ENCODE assay signal across 3 fruit fly cellular contexts in the genomic region with DNA sequence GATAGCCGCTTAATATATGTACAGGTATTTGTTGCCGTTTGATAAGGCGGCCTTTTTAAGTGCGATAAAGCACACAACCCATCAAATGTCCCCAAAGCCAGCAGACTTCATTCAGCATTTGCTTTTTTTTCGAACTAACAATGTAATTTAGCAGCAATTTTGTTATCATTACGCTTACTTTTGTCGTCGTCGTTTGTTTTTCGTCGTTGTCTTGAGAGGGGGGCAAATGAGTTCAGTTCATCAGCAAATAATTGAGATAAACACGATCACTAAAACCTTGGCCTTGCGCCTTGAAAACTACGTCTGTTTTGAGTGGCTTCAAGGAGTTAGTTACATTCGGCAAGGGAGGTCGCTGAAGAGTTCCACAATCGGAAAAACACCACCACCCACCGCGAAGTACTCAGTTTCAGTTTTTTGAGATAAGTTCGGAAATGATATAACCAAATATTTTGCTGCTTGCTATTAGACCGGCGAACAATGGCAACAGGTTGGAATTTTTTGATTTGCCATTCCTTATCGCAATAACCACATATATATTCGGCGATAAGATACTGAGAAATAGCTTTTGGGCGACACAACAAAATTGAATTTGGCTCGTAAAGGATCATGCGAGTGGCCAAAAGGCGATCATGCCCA.
TF ChIP-seq lines count a peak whose summit lies in the region.

No protein-coding gene starts in this region.

- TF ChIP-seq CTCF in whole organism, embryonic (GFP tag; optimal IDR thresholded peaks at IDR 0.05; lab: Kevin White, UChicago), result no peak

TF ChIP-seq in whole organism, adult, 20 proteins besides CTCF, POLR2A, EP300 and RAD21:
- TF ChIP-seq bab1 (GFP tag; optimal IDR thresholded peaks at IDR 0.05; lab: Kevin White, UChicago) (no peak), pad (GFP tag; optimal IDR thresholded peaks at IDR 0.05; lab: Kevin White, UChicago) (no peak), CG5204 (GFP tag; optimal IDR thresholded peaks at IDR 0.05; lab: Kevin White, UChicago) (no peak), CG14711 (tag; optimal IDR thresholded peaks at IDR 0.05; lab: Kevin White, UChicago) (no peak), Mnt (GFP tag; optimal IDR thresholded peaks at IDR 0.05; lab: Kevin White, UChicago) (no peak), CG7101 (tag; optimal IDR thresholded peaks at IDR 0.05; lab: Kevin White, UChicago) (no peak), kay (GFP tag; lab: Kevin White, UChicago; ENCODE audit: borderline replicate concordance) (no peak), tj (GFP tag; optimal IDR thresholded peaks at IDR 0.05; lab: Kevin White, UChicago) (no peak), toe (GFP tag; optimal IDR thresholded peaks at IDR 0.05; lab: Kevin White, UChicago) (no peak), Clk (GFP tag; optimal IDR thresholded peaks at IDR 0.05; lab: Kevin White, UChicago) (no peak), Hr96 (GFP tag; optimal IDR thresholded peaks at IDR 0.05; lab: Kevin White, UChicago) (no peak), ovo (GFP tag; optimal IDR thresholded peaks at IDR 0.05; lab: Kevin White, UChicago) (no peak), cic (GFP tag; optimal IDR thresholded peaks at IDR 0.05; lab: Kevin White, UChicago) (peak; percentile 96), CG33017 (tag; optimal IDR thresholded peaks at IDR 0.05; lab: Kevin White, UChicago) (peak; percentile 4)

TF ChIP-seq in whole organism, embryonic, 481 proteins besides CTCF, POLR2A, EP300 and RAD21 (continues in another document):
- TF ChIP-seq Xbp1 (GFP tag; optimal IDR thresholded peaks at IDR 0.05; lab: Kevin White, UChicago) (no peak), ftz-f1 (GFP tag; optimal IDR thresholded peaks at IDR 0.05; lab: Kevin White, UChicago) (peak; percentile 10), Hmr (GFP tag; optimal IDR thresholded peaks at IDR 0.05; lab: Kevin White, UChicago) (no peak), B-H2 (GFP tag; optimal IDR thresholded peaks at IDR 0.05; lab: Kevin White, UChicago) (no peak), fd102C (GFP tag; optimal IDR thresholded peaks at IDR 0.05; lab: Kevin White, UChicago) (no peak), sens (GFP tag; lab: Kevin White, UChicago) (no peak), pho (GFP tag; optimal IDR thresholded peaks at IDR 0.05; lab: Kevin White, UChicago) (no peak), CG12659 (GFP tag; optimal IDR thresholded peaks at IDR 0.05; lab: Kevin White, UChicago) (no peak), ERR (GFP tag; optimal IDR thresholded peaks at IDR 0.05; lab: Kevin White, UChicago) (no peak), Hr78 (GFP tag; optimal IDR thresholded peaks at IDR 0.05; lab: Kevin White, UChicago) (no peak), chinmo (GFP tag; IDR thresholded peaks at IDR 0.05; lab: Robert Waterston, UW; ENCODE audit: partially characterized antibody) (0 out of 4 replicates have a peak, but pooled peaks have one; percentile 5), Meics (GFP tag; optimal IDR thresholded peaks at IDR 0.05; lab: Kevin White, UChicago) (no peak), onecut (GFP tag; IDR thresholded peaks at IDR 0.05; lab: Robert Waterston, UW) (no peak), toy (GFP tag; IDR thresholded peaks at IDR 0.05; lab: Robert Waterston, UW) (no peak), CG10147 (GFP tag; optimal IDR thresholded peaks at IDR 0.05; lab: Kevin White, UChicago) (no peak), sna (GFP tag; IDR thresholded peaks at IDR 0.05; lab: Robert Waterston, UW; ENCODE audit: partially characterized antibody) (no peak), NFAT (GFP tag; IDR thresholded peaks at IDR 0.05; lab: Robert Waterston, UW) (no peak), CG7357 (GFP tag; IDR thresholded peaks at IDR 0.05; lab: Robert Waterston, UW) (no peak), tin (GFP tag; optimal IDR thresholded peaks at IDR 0.05; lab: Kevin White, UChicago) (no peak), D (optimal IDR thresholded peaks at IDR 0.05; lab: Kevin White, UChicago) (no peak), D (GFP tag; optimal IDR thresholded peaks at IDR 0.05; lab: Kevin White, UChicago) (no peak), Xrp1 (GFP tag; IDR thresholded peaks at IDR 0.05; lab: Robert Waterston, UW) (no peak), pb (GFP tag; optimal IDR thresholded peaks at IDR 0.05; lab: Kevin White, UChicago) (no peak), CG16813 (GFP tag; IDR thresholded peaks at IDR 0.05; lab: Robert Waterston, UW; ENCODE audit: partially characterized antibody) (no peak), unc-4 (GFP tag; IDR thresholded peaks at IDR 0.05; lab: Robert Waterston, UW; ENCODE audit: partially characterized antibody) (no peak), CG34376 (GFP tag; optimal IDR thresholded peaks at IDR 0.05; lab: Kevin White, UChicago) (peak; percentile 37), D19B (GFP tag; optimal IDR thresholded peaks at IDR 0.05; lab: Kevin White, UChicago) (no peak), zen2 (GFP tag; IDR thresholded peaks at IDR 0.05; lab: Robert Waterston, UW; ENCODE audit: partially characterized antibody) (no peak), stwl (tag; optimal IDR thresholded peaks at IDR 0.05; lab: Kevin White, UChicago) (no peak), GATAe (GFP tag; conservative IDR thresholded peaks at IDR 0.05; lab: Robert Waterston, UW) (peak; percentile 44; the same call in 1 of the 2 replicates), sd (tag; optimal IDR thresholded peaks at IDR 0.05; lab: Kevin White, UChicago) (peak; percentile 93), zen (tag; optimal IDR thresholded peaks at IDR 0.05; lab: Kevin White, UChicago) (no peak), crp (GFP tag; optimal IDR thresholded peaks at IDR 0.05; lab: Kevin White, UChicago) (no peak), Pdp1 (GFP tag; optimal IDR thresholded peaks at IDR 0.05; lab: Kevin White, UChicago) (peak in 1 of 2 experiments; percentile 68), Hr51 (GFP tag; optimal IDR thresholded peaks at IDR 0.05; lab: Kevin White, UChicago) (no peak), CG13123 (GFP tag; optimal IDR thresholded peaks at IDR 0.05; lab: Kevin White, UChicago) (no peak)

TF ChIP-seq in whole organism, prepupa, 60 proteins besides CTCF, POLR2A, EP300 and RAD21:
- no peak for TF ChIP-seq CG11762 (GFP tag; optimal IDR thresholded peaks at IDR 0.05; lab: Kevin White, UChicago; ENCODE audit: insufficient read depth)
- TF ChIP-seq vri (GFP tag; optimal IDR thresholded peaks at IDR 0.05; lab: Kevin White, UChicago), result peak; percentile 94
- TF ChIP-seq Eip75B (GFP tag; optimal IDR thresholded peaks at IDR 0.05; lab: Kevin White, UChicago), result no peak
- no peak for TF ChIP-seq esn (GFP tag; optimal IDR thresholded peaks at IDR 0.05; lab: Kevin White, UChicago)
